Worm (Caenorhabditis elegans) whole organism, late embryonic: Measurements from ENCODE around the gene asp-3.
A peak's percentile ranks its signal among the peaks of the same experiment; 100 is the strongest.

Experiments
- C08G9.2 ChIP-seq: sonication (generic microtip); optimal IDR thresholded peaks from 2 replicates; lab custom pipeline; 2016; ENCODE audit warnings: mild to moderate bottlenecking, missing genetic modification characterization, moderate library complexity, missing compliant biosample characterization
- F13H6.1 ChIP-seq: sonication (generic microtip); optimal IDR thresholded peaks from 2 replicates; lab custom pipeline; 2016; ENCODE audit warnings: missing genetic modification characterization, missing compliant biosample characterization
- K02D7.2 ChIP-seq: sonication (generic microtip); optimal IDR thresholded peaks from 2 replicates; lab custom pipeline; 2017; ENCODE audit warnings: mild to moderate bottlenecking, missing genetic modification characterization, missing compliant biosample characterization
- ama-1 ChIP-seq: fragments of 150-350 bp; optimal IDR thresholded peaks from 2 replicates; lab custom pipeline; 2014
- ceh-18 ChIP-seq: sonication (generic microtip); optimal IDR thresholded peaks from 2 replicates; lab custom pipeline; 2016; ENCODE audit warnings: missing genetic modification characterization, missing compliant biosample characterization
- ceh-19 ChIP-seq: fragments of 200-800 bp; sonication (Bioruptor generic); optimal IDR thresholded peaks from 2 replicates; lab custom pipeline; 2018; ENCODE audit warnings: mild to moderate bottlenecking, missing genetic modification characterization, missing compliant biosample characterization
- ceh-2 ChIP-seq: sonication (generic microtip); optimal IDR thresholded peaks from 2 replicates; lab custom pipeline; 2016; ENCODE audit warnings: missing genotype, missing genetic modification characterization, missing compliant biosample characterization
- ceh-30 ChIP-seq: fragments of 150-350 bp; optimal IDR thresholded peaks from 2 replicates; lab custom pipeline; 2014; ENCODE audit warnings: missing biosample characterization, missing genetic modification characterization
- ceh-45 ChIP-seq: fragments of 200-800 bp; sonication (Bioruptor generic); IDR thresholded peaks from 2 replicates; pipeline ENCODE4 v1.3.6; 2022; ENCODE audit warnings: missing genetic modification reagents, missing genetic modification characterization, missing compliant biosample characterization
- ceh-48 ChIP-seq: sonication (generic microtip); optimal IDR thresholded peaks from 2 replicates; lab custom pipeline; 2016; ENCODE audit warnings: missing genetic modification characterization, inconsistent platforms, missing compliant biosample characterization
- ceh-9 ChIP-seq: sonication (generic microtip); optimal IDR thresholded peaks from 2 replicates; lab custom pipeline; 2016; ENCODE audit warnings: mild to moderate bottlenecking, missing genetic modification characterization, inconsistent platforms, missing compliant biosample characterization
- che-1 ChIP-seq: sonication (generic microtip); optimal IDR thresholded peaks from 2 replicates; lab custom pipeline; 2016; ENCODE audit warnings: mild to moderate bottlenecking, missing genetic modification characterization, missing compliant biosample characterization
- elt-2 ChIP-seq: sonication (generic microtip); optimal IDR thresholded peaks from 2 replicates; lab custom pipeline; 2016; ENCODE audit warnings: missing genetic modification reagents, missing genetic modification characterization, missing compliant biosample characterization
- ets-4 ChIP-seq: sonication (generic microtip); optimal IDR thresholded peaks from 2 replicates; lab custom pipeline; 2016; ENCODE audit warnings: missing genetic modification characterization, missing compliant biosample characterization
- gmeb-2 ChIP-seq: sonication (generic microtip); optimal IDR thresholded peaks from 2 replicates; lab custom pipeline; 2016; ENCODE audit warnings: missing genetic modification characterization, inconsistent platforms, missing compliant biosample characterization
- hlh-13 ChIP-seq: fragments of 200-800 bp; sonication (Bioruptor generic); optimal IDR thresholded peaks from 2 replicates; lab custom pipeline; 2018; ENCODE audit warnings: mild to moderate bottlenecking, missing genetic modification characterization, missing compliant biosample characterization
- hlh-15 ChIP-seq: sonication (generic microtip); optimal IDR thresholded peaks from 2 replicates; lab custom pipeline; 2016; ENCODE audit warnings: missing genetic modification characterization, missing compliant biosample characterization
- hlh-30 ChIP-seq: sonication (generic microtip); optimal IDR thresholded peaks from 2 replicates; lab custom pipeline; 2017; ENCODE audit warnings: antibody characterized with exemption, missing genetic modification characterization, missing compliant biosample characterization; ENCODE audit not compliant: insufficient read depth
- hlh-6 ChIP-seq: sonication (generic microtip); optimal IDR thresholded peaks from 2 replicates; lab custom pipeline; 2016; ENCODE audit warnings: missing genotype, missing genetic modification characterization, missing compliant biosample characterization
- hlh-8 ChIP-seq: sonication (generic microtip); optimal IDR thresholded peaks from 2 replicates; lab custom pipeline; 2016; ENCODE audit warnings: missing genotype, missing genetic modification characterization, missing compliant biosample characterization
- lim-6 ChIP-seq: sonication (generic microtip); optimal IDR thresholded peaks from 2 replicates; lab custom pipeline; 2016; ENCODE audit warnings: missing genetic modification characterization, missing compliant biosample characterization
- madf-2 ChIP-seq: sonication (generic microtip); optimal IDR thresholded peaks from 2 replicates; lab custom pipeline; 2017; ENCODE audit warnings: missing genetic modification characterization, missing compliant biosample characterization
- mec-3 ChIP-seq: sonication (generic microtip); optimal IDR thresholded peaks from 2 replicates; lab custom pipeline; 2016; ENCODE audit warnings: borderline replicate concordance, missing genetic modification characterization, missing compliant biosample characterization
- nfya-1 ChIP-seq: sonication (generic microtip); optimal IDR thresholded peaks from 2 replicates; lab custom pipeline; 2017; ENCODE audit warnings: missing genetic modification characterization, mild to moderate bottlenecking, missing compliant biosample characterization, antibody characterized with exemption, moderate library complexity
- nhr-232 ChIP-seq: sonication (generic microtip); optimal IDR thresholded peaks from 2 replicates; lab custom pipeline; 2016; ENCODE audit warnings: missing genetic modification characterization, missing compliant biosample characterization
- npax-4 ChIP-seq: sonication (generic microtip); optimal IDR thresholded peaks from 2 replicates; lab custom pipeline; 2016; ENCODE audit warnings: missing genetic modification characterization, missing compliant biosample characterization
- pag-3 ChIP-seq: sonication (generic microtip); optimal IDR thresholded peaks from 2 replicates; lab custom pipeline; 2016; ENCODE audit warnings: missing compliant biosample characterization, missing genetic modification characterization, borderline replicate concordance
- pha-2 ChIP-seq: sonication (generic microtip); optimal IDR thresholded peaks from 2 replicates; lab custom pipeline; 2017; ENCODE audit warnings: mild to moderate bottlenecking, missing genetic modification characterization, missing compliant biosample characterization
- pqm-1 ChIP-seq: sonication (generic microtip); optimal IDR thresholded peaks from 2 replicates; lab custom pipeline; 2016; ENCODE audit warnings: missing genetic modification characterization, missing compliant biosample characterization
- ref-2 ChIP-seq: sonication (generic microtip); optimal IDR thresholded peaks from 2 replicates; lab custom pipeline; 2016; ENCODE audit warnings: missing genetic modification characterization, missing compliant biosample characterization
- rnt-1 ChIP-seq: sonication (generic microtip); optimal IDR thresholded peaks from 2 replicates; lab custom pipeline; 2016; ENCODE audit warnings: missing genetic modification characterization, missing compliant biosample characterization
- tbx-2 ChIP-seq: sonication (generic microtip); optimal IDR thresholded peaks from 2 replicates; lab custom pipeline; 2016; ENCODE audit warnings: missing genetic modification characterization, missing compliant biosample characterization
- ttx-3 ChIP-seq: sonication (generic microtip); optimal IDR thresholded peaks from 2 replicates; lab custom pipeline; 2016; ENCODE audit warnings: missing genetic modification reagents, missing genetic modification characterization, missing compliant biosample characterization
- unc-3 ChIP-seq, 2 experiments: fragments of 200-800 bp in 1 of 2; sonication (Bioruptor generic) in 1 of 2; sonication (generic microtip) in 1 of 2; conservative IDR thresholded peaks in 1 of 2; optimal IDR thresholded peaks in 1 of 2; 2 replicates each; pipeline versions ENCODE4 v1.3.6 to Lab custom; 2016 to 2022; ENCODE audit warnings: missing compliant biosample characterization in 2 of 2, missing genetic modification characterization in 2 of 2, missing genetic modification reagents in 1 of 2
- unc-42 ChIP-seq: sonication (generic microtip); optimal IDR thresholded peaks from 2 replicates; lab custom pipeline; 2016; ENCODE audit warnings: missing genotype, missing genetic modification characterization, missing compliant biosample characterization
- unc-55 ChIP-seq: sonication (generic microtip); optimal IDR thresholded peaks from 2 replicates; lab custom pipeline; 2017; ENCODE audit warnings: missing biosample characterization, missing genetic modification reagents, missing genetic modification characterization
- unc-86 ChIP-seq: sonication (generic microtip); optimal IDR thresholded peaks from 2 replicates; lab custom pipeline; 2016; ENCODE audit warnings: missing genetic modification characterization, missing compliant biosample characterization
- ztf-16 ChIP-seq: sonication (generic microtip); optimal IDR thresholded peaks from 2 replicates; lab custom pipeline; 2017; ENCODE audit warnings: missing genetic modification characterization, missing compliant biosample characterization

The asp-3 gene

DNA sequence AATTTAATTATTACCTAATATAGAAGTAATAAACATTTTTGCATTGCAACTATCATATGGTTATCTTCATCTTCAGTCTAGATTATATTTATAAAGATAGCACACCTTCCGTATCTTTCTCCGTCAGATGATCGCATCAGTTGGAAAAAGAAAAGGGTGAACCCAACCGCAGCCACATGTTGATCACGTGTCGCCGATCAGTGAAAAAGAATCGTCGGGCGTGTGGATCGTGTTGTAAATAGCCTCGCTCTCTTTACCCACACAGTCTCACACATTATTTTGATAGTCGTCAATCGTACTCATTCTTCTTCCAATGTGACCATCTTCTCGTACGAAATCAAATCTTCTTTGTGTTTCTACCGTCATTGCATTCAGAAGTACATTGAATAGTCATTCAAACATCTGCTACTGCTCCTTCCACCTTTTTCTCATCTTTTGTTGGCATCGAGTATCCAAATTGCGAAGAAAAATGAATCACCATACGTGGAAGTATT, 47.0 kb upstream of the asp-3 start:
- TF ChIP-seq ref-2 (peak; percentile 41), hlh-13 (no peak), nhr-232 (tag; lab: Kevin White, UChicago) (no peak), nfya-1 (tag; lab: Kevin White, UChicago) (peak; percentile 43), ceh-18 (tag; lab: Kevin White, UChicago) (peak; percentile 74), F13H6.1 (tag; lab: Kevin White, UChicago) (peak; percentile 18), elt-2 (peak; percentile 93), lim-6 (tag; lab: Kevin White, UChicago) (no peak), pqm-1 (tag; lab: Kevin White, UChicago) (peak; percentile 46), ets-4 (tag; lab: Kevin White, UChicago) (no peak), rnt-1 (peak; percentile 94), tbx-2 (tag; lab: Kevin White, UChicago) (peak; percentile 32), unc-55 (peak; percentile 64), pha-2 (tag; lab: Kevin White, UChicago) (no peak), K02D7.2 (tag; lab: Kevin White, UChicago) (no peak), hlh-15 (tag; lab: Kevin White, UChicago) (no peak), hlh-30 (tag; lab: Kevin White, UChicago) (peak; percentile 89), hlh-8 (tag; lab: Kevin White, UChicago) (peak; percentile 3), npax-4 (tag; lab: Kevin White, UChicago) (no peak), ama-1 (lab: Kevin White, UChicago) (peak; percentile 38)

DNA sequence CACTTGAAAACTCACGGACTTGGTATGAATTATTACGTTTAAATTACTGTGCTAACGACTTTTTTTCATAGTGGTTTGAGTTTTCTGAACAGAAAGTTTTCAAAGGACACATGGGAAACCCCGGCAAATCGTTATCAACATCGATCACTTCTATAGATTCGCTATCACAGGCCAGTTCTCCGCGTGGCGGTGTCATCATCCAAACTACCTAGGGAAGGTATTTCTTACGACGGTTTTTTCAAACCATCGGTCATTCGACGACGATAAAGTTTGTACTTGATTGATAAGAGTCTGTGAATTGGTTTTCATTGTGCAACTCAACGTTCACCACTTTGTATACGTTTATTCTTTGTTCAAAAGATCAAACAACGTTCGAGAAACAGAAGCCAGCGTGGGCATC, 46.3 kb upstream of the asp-3 start:
- TF ChIP-seq elt-2 (peak; percentile 83), gmeb-2 (tag; lab: Kevin White, UChicago) (no peak)

DNA sequence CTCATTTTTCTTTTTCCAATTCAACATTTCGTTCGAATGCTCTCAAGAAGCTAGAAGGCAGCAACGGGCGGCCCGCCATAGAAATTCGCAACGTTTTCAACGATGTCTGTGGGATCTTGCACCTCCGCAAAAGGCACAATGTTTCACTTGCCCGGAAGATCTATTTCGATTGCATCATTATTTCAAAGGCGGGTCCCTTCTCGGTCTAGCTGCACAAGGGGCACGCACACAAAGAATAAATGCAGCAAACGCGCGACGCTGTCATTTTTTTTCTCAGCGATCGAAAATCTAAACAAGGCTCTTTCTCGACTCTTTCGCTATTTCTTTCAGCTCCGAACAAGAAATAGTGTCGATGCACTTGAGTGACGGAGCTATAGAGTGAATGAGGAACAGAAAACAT, 45.9 kb upstream of the asp-3 start:
- TF ChIP-seq ceh-19 (GFP tag; lab: Kevin White, UChicago) (peak; percentile 5), unc-42 (tag; lab: Kevin White, UChicago) (peak; percentile 63), C08G9.2 (tag; lab: Kevin White, UChicago) (no peak), unc-86 (tag; lab: Kevin White, UChicago) (no peak)

DNA sequence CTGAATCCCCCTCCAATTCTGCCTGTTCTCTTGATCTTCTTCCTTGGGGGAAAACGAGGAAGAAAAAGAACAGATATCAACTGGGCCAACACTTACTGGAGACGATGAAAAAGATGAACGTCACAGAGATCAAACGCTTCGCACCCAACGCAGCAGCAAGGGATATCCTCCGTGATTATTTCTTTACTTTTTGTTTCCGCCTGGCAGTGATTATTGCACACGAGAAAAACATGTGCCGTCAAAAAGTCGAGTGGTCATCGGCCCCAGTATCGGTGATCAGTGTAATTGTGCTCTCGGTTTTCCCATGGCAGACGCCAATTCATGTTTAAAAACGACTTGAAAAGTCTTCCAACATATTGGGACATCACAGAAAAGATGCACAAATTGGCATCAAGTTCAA, 45.3 kb upstream of the asp-3 start:
- TF ChIP-seq unc-3 (GFP tag; conservative IDR thresholded peaks at IDR 0.05; lab: Robert Waterston, UW): no peak
- TF ChIP-seq unc-3 (tag; optimal IDR thresholded peaks at IDR 0.05; lab: Kevin White, UChicago): no peak
- no peak for TF ChIP-seq pha-2 (tag; lab: Kevin White, UChicago)
- TF ChIP-seq ceh-9 (tag; lab: Kevin White, UChicago): no peak
- no peak for TF ChIP-seq madf-2 (tag; lab: Kevin White, UChicago)
- TF ChIP-seq ztf-16 (tag; lab: Kevin White, UChicago): no peak
- no peak for TF ChIP-seq ets-4 (tag; lab: Kevin White, UChicago)
- no peak for TF ChIP-seq F13H6.1 (tag; lab: Kevin White, UChicago)
- TF ChIP-seq ceh-2 (tag; lab: Kevin White, UChicago): no peak
- TF ChIP-seq ceh-45: no peak
- TF ChIP-seq ceh-30: no peak
- no peak for TF ChIP-seq unc-42 (tag; lab: Kevin White, UChicago)
- no peak for TF ChIP-seq hlh-6
- no peak for TF ChIP-seq che-1 (tag; lab: Kevin White, UChicago)
- TF ChIP-seq mec-3: no peak
- TF ChIP-seq ttx-3 (tag; lab: Kevin White, UChicago): no peak
- no peak for TF ChIP-seq hlh-30 (tag; lab: Kevin White, UChicago)
- TF ChIP-seq pag-3 (tag; lab: Kevin White, UChicago): no peak
- no peak for TF ChIP-seq ceh-48 (tag; lab: Kevin White, UChicago)
- no peak for TF ChIP-seq ref-2
- no peak for TF ChIP-seq elt-2
- TF ChIP-seq, all 69 proteins: peak for 0
